Fruit fly (Drosophila melanogaster) whole organism, larva: ENCODE data around the gene Prosalpha3T.

Experiments
- noc ChIP-seq: fragments of 200-800 bp; sonication (Bioruptor generic); optimal IDR thresholded peaks from 3 replicates; lab custom pipeline; 2019; ENCODE audit warnings: missing biosample characterization, mild to moderate bottlenecking, missing genetic modification characterization, moderate library complexity

Gene Prosalpha3T

DNA sequence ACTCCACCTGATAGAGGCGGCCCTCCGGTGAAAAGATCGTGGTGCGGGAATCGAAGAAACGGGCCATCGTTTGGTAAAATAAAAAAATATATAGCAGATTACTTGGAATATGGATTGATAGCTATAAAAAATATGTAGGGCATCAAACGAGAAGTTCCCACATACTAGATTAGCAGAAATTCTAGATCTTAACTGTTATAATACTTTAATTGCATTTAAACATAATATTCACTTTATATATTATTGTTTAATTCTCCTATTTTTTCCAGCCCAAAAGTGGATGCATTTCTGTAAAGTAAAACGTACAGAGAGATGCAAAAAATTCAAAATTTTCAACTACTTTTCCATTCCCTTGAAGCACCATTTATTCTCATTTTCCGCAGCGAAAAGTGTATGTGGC is at the start of gene Prosalpha3T:
Prosalpha3T (minus strand) TSS at position 101 of the 400 bp plus-strand sequence.
- TF ChIP-seq noc = no peak

DNA sequence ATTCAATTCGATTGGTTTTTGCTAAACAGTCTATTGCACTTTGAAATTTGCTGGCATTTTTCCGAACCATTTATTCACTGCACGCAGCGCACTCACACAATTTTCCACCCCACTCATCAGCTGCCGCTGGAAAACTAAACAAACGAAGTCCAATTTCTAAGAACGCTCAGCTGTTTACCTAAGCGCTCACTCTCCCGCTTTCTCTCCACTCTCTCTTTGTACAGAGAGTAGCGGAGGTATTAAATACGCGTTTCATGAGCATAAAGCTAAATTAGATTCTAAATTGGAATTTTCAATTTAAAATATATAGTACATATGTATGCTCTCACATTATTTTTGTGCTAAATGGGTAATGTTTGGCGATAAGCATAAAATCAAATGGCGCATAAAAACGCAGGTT is 45.8 kb upstream of the Prosalpha3T start, which contains the start of gene stops:
stops (minus strand) TSS at position 139 of the 400 bp plus-strand sequence.
- no peak for TF ChIP-seq noc

DNA sequence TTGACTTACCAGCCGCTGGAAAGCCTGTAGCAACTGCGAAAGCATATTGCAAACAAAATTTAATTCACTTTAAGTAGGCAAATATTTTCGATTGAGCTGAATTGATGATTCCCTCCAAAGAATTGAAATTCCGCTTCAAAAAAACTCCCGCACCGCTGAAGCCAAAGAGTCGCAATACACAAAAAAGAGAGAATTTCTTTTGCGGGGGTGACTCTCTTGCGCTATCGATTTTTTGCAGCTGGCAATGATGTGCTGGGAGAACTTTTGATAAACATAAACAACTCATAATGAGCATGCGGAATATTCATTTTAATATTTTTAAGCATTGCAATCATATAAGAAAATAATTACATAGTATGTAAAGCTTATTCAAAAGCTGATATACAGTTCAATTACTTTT is 45.2 kb upstream of the Prosalpha3T start:
- TF ChIP-seq noc = no peak

DNA sequence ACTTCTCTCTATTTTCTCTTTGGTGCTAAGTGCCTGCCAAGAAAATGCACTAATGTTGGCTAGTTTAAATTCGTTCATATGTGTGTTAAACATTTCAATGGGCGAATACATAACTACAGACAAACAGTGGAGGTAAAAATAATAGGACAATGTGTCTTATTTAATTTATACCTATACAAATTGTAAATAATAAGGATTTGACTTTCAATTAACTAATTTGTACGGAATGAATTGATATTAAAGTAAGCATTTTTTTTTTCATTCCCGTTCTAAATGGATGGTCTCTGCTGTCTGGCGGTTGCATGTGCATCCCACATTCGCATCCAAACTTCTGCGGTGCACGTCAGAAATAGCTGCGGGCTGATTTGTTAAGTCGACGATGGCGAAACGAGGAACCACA is 23.7 kb upstream of the Prosalpha3T start:
- TF ChIP-seq noc = no peak

DNA sequence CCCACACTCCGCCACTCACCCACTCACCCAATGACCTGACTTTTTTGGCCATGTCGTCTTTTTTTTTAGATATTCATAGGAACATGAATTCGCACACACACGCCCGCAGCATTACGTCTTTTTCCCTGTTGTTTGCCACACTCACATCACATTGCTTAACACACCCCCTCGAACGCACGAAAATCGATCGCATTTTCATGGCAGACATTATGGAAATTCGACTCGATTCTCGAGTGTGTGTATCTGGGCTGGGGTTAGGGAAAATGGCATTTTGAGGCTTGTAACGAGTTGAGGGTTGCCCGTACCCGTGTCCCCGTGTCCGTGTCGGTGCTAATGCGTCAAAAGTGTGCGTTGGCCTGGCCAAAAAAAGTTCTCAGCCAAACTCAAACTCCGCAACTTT is 18.5 kb upstream of the Prosalpha3T start:
- TF ChIP-seq noc = no peak

DNA sequence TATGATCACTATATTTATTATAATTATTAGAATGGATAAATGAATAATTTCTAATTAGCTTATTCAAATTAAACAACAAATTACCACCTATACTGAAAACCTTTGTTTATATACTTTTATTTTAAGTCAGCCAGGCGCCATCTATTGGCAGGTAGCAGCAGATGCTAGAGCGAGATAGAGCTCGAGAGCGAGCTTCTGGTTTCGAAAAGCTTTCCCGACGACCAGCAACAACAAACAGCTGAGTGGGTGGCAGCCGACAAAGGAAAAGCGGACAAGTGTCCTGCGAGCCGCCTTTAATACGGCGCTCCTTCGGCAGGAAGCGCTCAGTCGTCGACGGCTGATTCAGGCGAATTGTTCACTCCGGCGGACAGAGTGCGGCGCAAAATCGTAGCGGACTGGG is 10.8 kb upstream of the Prosalpha3T start, which contains the start of gene Gycbeta100B:
Gycbeta100B (plus strand) TSS at position 337 of the 400 bp plus-strand sequence.
- no peak for TF ChIP-seq noc

DNA sequence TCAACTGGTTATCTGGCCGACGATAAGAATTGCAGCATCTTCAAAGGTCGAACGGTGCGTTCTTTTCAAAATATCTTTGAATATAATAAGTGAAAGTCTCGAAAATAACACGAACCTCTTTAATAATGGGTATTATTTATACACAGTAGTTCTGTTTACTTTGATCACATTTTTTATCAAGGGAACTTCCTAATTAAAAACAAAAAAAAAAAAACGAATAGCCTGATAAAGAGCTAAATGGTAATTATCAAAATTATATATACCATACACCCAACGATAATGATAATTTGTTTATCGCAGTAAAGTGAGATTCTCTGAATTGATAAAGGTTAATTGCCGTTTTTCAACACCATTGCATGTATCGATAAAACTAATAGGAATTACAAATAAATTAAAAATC is 7.4 kb upstream of the Prosalpha3T start, which contains the start of gene Ktch:
Ktch (minus strand) TSS at position 101 of the 400 bp plus-strand sequence.
- no peak for TF ChIP-seq noc

DNA sequence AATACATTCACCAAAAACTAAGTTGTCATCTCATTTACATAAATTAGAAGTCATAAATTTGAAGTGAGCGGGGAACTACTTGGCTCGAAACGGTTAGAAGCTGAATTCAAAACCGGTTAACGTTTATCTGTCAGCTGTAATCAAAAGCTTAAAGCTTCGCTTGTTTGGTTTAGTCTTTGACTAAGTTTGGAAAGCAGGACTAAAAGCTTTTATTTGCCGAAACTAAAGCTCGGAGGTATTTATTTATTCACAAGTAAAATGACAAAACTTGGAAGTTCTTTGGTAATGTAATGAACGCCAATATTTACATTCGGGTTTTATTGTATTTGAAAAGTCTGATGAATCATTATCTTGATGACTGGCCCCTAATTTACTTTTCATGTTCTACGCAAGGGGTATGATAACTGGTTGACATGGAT is 4.2 kb upstream of the Prosalpha3T start:
- TF ChIP-seq noc = no peak

DNA sequence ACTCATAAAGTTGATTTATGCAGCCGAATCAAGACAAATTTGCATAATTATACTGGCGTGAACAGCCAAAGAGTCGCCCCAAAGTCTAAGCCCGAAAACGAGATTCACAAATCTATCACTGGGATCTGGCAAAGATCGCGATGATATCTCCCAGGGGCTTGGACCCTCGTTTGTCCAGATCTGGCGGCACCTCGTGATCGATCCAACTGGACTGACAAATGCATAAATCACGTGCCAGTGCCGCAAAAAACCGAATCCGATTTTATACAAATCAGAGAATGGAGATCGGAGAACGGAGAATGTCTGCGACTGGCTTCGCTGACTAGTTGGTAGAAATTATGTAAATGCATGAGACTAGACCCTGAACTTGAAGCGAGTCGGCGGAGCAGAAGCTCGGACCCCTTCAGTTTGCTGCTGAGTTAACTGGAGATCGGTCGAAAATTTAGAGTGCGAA is 2.6 kb upstream of the Prosalpha3T start, which contains the start of gene CG15554:
CG15554 (plus strand) TSS at position 404 of the 454 bp plus-strand sequence.
- TF ChIP-seq noc = no peak

DNA sequence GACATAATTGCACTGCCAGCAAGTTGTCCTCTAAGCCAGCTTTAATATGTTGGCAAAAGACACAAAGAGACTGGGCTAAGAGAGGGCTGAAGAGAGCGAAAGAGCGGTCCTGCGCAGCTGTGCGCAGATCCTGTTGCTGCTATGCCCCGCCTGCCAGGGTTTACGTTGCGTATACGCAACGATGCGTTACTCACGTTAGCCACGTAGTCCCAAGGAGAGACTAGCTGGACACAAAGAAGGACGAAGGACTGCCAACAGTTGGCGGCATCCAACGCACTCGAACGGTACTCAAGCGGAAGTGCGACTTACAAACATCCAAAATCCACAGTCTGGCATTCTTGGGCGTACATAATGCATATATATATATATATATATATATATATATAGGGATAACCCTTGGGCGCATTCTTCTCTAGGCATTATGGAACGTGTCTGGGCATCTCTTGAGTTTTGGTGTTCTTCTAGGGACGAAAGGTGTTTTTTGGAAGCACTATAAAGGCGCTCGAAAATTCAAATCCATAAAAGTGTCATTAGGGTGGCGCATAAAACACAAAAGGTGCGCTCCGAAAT is 3.3 kb downstream of the Prosalpha3T start:
- no peak for TF ChIP-seq noc

DNA sequence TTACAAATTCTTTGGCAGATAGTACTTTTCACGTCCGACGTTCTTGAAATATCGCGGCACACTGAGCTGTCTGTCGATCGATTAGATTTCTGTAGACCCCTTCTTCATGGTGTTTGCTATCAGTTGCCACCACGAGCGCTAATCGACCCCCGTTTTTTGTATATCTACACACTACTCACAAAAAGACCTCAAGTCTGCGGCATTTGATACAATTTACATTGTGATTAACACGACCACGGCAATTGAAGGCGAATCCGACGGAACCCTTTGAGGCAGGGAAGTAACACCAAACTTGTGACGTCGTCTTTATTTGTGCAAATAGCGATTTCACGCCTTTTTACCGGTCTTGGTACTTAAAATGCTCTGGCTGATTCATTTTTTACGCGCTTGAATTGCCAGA is 14.1 kb downstream of the Prosalpha3T start, which contains the start of gene Mayo:
Mayo (minus strand) TSS at position 66 of the 400 bp plus-strand sequence.
- TF ChIP-seq noc = no peak

DNA sequence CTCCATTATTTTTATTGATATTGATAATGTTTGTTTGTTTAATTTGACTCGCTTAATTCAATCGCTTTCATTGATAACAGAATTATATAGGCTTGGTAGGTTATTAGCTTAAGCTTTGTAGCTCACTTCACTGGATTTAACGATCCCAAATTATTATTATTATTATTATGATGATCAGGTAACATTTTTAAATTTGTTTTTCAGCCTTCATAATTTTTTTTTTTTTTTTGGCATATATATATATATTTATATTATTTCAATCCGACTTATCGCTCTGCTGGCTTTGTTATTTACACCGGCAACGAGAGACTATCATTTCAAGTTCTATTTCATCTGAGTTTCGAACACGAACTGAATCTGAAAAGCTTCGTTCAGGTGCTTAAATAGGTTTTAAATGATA is 22.1 kb downstream of the Prosalpha3T start, which contains the start of gene CG15553:
CG15553 (minus strand) TSS at position 101 of the 400 bp plus-strand sequence.
- TF ChIP-seq noc = no peak

DNA sequence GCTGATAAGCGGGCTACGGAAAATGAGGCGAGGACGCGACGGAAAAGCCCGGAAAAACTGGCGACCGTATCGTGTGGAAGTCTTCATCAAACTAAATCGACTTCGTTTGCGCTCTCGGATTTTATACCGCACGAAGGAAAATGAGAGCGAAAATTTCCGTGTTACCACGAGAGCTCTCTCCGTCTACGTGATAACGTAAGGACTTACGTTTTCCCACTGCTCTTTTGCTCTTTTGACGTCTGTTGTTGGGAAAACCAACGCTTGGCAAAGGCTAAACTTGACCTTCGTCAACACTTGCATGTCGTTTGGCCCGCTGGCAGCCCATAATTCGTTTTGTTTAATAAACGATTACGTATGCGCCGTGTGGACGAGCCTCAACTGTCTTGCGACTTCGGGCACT is 26.0 kb downstream of the Prosalpha3T start, which contains the start of gene CG11317:
CG11317 (minus strand) TSS at position 101 of the 400 bp plus-strand sequence.
- TF ChIP-seq noc = no peak

DNA sequence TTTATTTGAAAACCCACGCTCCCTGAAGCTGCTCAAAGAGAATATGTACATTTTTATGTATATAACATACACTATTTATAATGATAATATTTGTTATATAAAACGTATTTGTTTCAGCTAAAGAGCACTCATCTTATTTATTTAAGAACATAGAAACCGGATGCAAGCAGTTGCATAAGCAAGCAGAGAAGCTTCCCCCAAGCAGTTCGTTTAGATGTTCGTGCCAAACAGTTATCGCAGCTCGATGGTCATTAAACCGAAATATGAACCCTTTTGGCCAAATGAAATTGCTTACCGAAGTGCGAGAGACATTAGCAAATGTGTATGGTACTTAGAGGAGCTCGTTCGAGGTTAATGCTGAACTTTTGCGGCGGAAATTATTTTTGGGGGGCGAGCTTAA is 33.2 kb downstream of the Prosalpha3T start:
- TF ChIP-seq noc = no peak

DNA sequence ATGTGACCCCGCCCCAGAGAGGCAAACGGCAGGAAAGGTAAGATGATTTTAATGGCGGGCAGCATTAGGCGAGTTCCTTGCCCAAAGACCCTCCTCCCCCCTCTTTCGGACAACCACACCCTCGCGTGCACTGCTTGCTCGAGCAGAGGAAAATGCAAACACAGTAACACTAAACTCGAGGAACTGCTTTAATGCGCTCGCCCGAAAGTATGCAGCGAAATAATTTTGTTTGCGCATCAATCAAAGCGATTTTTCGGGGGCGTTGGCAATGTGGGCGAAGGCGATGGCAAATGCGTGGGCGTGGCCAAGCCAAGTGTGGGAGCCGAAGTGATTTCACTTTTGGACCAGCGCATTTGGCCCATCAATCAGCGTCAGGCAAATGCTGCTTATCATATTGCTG is 36.8 kb downstream of the Prosalpha3T start:
- no peak for TF ChIP-seq noc
